Worm (Caenorhabditis elegans) whole organism, L4/young adult: ENCODE results near the gene pals-24.
"Not testable (repeated sequence)": the region's sequence is repeated elsewhere in the genome, so short reads cannot be mapped to it uniquely, and the experiment has no call there.

Experiments
- W03F9.2 ChIP-seq: fragments of 150-350 bp; optimal IDR thresholded peaks from 2 replicates; lab custom pipeline; 2014; ENCODE audit warnings: missing biosample characterization, missing genetic modification characterization
- dao-5 ChIP-seq: sonication (generic microtip); optimal IDR thresholded peaks from 2 replicates; lab custom pipeline; 2016; ENCODE audit warnings: missing genotype, missing genetic modification characterization, moderate library complexity, missing compliant biosample characterization
- him-1 ChIP-seq: sonication (generic microtip); optimal IDR thresholded peaks from 2 replicates; lab custom pipeline; 2016; ENCODE audit warnings: missing genotype, missing genetic modification reagents, missing genetic modification characterization, missing compliant biosample characterization

- TF ChIP-seq W03F9.2 (tag; lab: Kevin White, UChicago); him-1 (tag; lab: Kevin White, UChicago); dao-5: not testable (repeated sequence)
Observed at ce11 chrIII:121983-122449, 1.8 kb downstream of the pals-24 start, which contains the start of gene C29F9.12.
